Worm (Caenorhabditis elegans) whole organism, young adult: ENCODE results near the gene let-767.

ENCODE experiments used
- C17E4.6 ChIP-seq: fragments of 200-800 bp; sonication (Bioruptor generic); IDR thresholded peaks from 2 replicates; pipeline ENCODE4 v1.3.6; 2022; ENCODE audit warnings: missing genetic modification reagents, missing genetic modification characterization, missing compliant biosample characterization
- D2030.7 ChIP-seq: fragments of 200-800 bp; sonication (Bioruptor generic); IDR thresholded peaks from 2 replicates; pipeline ENCODE4 v1.3.6; 2022; ENCODE audit warnings: missing genetic modification reagents, missing genetic modification characterization, missing compliant biosample characterization
- F10E7.11 ChIP-seq: sonication (generic microtip); optimal IDR thresholded peaks from 2 replicates; lab custom pipeline; 2017; ENCODE audit warnings: mild to moderate bottlenecking, missing genetic modification characterization, moderate library complexity, missing compliant biosample characterization
- F33H1.4 ChIP-seq: fragments of 200-800 bp; sonication (Bioruptor generic); IDR thresholded peaks from 2 replicates; pipeline ENCODE4 v1.3.6; 2022; ENCODE audit warnings: missing genetic modification reagents, missing genetic modification characterization, missing compliant biosample characterization
- F37B4.10 ChIP-seq: fragments of 200-800 bp; sonication (Bioruptor generic); IDR thresholded peaks from 2 replicates; pipeline ENCODE4 v1.3.6; 2022; ENCODE audit warnings: missing genetic modification characterization, missing compliant biosample characterization
- F39B2.1 ChIP-seq: fragments of 200-800 bp; sonication (Bioruptor generic); IDR thresholded peaks from 2 replicates; pipeline ENCODE4 v1.3.6; 2022; ENCODE audit warnings: missing genetic modification reagents, missing genetic modification characterization, missing compliant biosample characterization
- F49E8.2 ChIP-seq: sonication (generic microtip); optimal IDR thresholded peaks from 3 replicates; lab custom pipeline; 2017; ENCODE audit warnings: missing genetic modification characterization, mild to moderate bottlenecking, missing compliant biosample characterization, antibody characterized with exemption, moderate library complexity; ENCODE audit not compliant: insufficient read depth
- F52B5.7 ChIP-seq: sonication (generic microtip); optimal IDR thresholded peaks from 2 replicates; lab custom pipeline; 2016; ENCODE audit warnings: mild to moderate bottlenecking, missing genetic modification characterization, missing compliant biosample characterization
- F55B11.4 ChIP-seq: sonication (generic microtip); optimal IDR thresholded peaks from 2 replicates; lab custom pipeline; 2016; ENCODE audit warnings: missing compliant biosample characterization, missing genetic modification characterization, borderline replicate concordance; ENCODE audit not compliant: insufficient read depth
- K12H6.12 ChIP-seq: fragments of 200-800 bp; sonication (Bioruptor generic); optimal IDR thresholded peaks from 2 replicates; lab custom pipeline; 2018; ENCODE audit warnings: mild to moderate bottlenecking, missing genetic modification characterization, missing compliant biosample characterization
- Y53G8AR.9 ChIP-seq: fragments of 200-800 bp; sonication (Bioruptor generic); conservative IDR thresholded peaks from 2 replicates; pipeline ENCODE4 v1.3.6; 2022; ENCODE audit warnings: missing genetic modification reagents, missing genetic modification characterization, missing compliant biosample characterization
- Y56A3A.18 ChIP-seq: fragments of 200-800 bp; sonication (Bioruptor generic); IDR thresholded peaks from 2 replicates; pipeline ENCODE4 v1.3.6; 2022; ENCODE audit warnings: missing genetic modification reagents, missing genetic modification characterization, missing compliant biosample characterization
- Y67H2A.10 ChIP-seq: fragments of 200-800 bp; sonication (Bioruptor generic); conservative IDR thresholded peaks from 2 replicates; pipeline ENCODE4 v1.3.6; 2022; ENCODE audit warnings: missing genetic modification reagents, missing genetic modification characterization, missing compliant biosample characterization
- aptf-2 ChIP-seq: fragments of 200-800 bp; sonication (Bioruptor generic); conservative IDR thresholded peaks from 2 replicates; pipeline ENCODE4 v1.3.6; 2022; ENCODE audit warnings: missing genetic modification reagents, missing genetic modification characterization, missing compliant biosample characterization
- cebp-2 ChIP-seq: fragments of 200-800 bp; sonication (Bioruptor generic); IDR thresholded peaks from 2 replicates; pipeline ENCODE4 v1.3.6; 2022; ENCODE audit warnings: missing genetic modification characterization, missing compliant biosample characterization
- ceh-79 ChIP-seq: sonication (generic microtip); optimal IDR thresholded peaks from 2 replicates; lab custom pipeline; 2017; ENCODE audit warnings: mild to moderate bottlenecking, missing genetic modification characterization, missing compliant biosample characterization
- chd-7 ChIP-seq: sonication (generic microtip); optimal IDR thresholded peaks from 2 replicates; lab custom pipeline; 2016; ENCODE audit warnings: mild to moderate bottlenecking, missing genetic modification characterization, moderate library complexity, missing compliant biosample characterization
- die-1 ChIP-seq: sonication (generic microtip); optimal IDR thresholded peaks from 2 replicates; lab custom pipeline; 2016; ENCODE audit warnings: missing genotype, mild to moderate bottlenecking, missing genetic modification characterization, missing compliant biosample characterization
- dpff-1 ChIP-seq: sonication (generic microtip); optimal IDR thresholded peaks from 2 replicates; lab custom pipeline; 2017; ENCODE audit warnings: mild to moderate bottlenecking, missing genetic modification characterization, missing compliant biosample characterization
- dpl-1 ChIP-seq: fragments of 150-350 bp; optimal IDR thresholded peaks from 2 replicates; lab custom pipeline; 2014; ENCODE audit warnings: missing biosample characterization, missing genetic modification reagents, missing genetic modification characterization
- egl-18 ChIP-seq: fragments of 200-800 bp; sonication (Bioruptor generic); IDR thresholded peaks from 2 replicates; pipeline ENCODE4 v1.3.6; 2022; ENCODE audit warnings: missing genetic modification reagents, missing genetic modification characterization, missing compliant biosample characterization
- ekl-4 ChIP-seq: fragments of 200-800 bp; sonication (Bioruptor generic); IDR thresholded peaks from 2 replicates; pipeline ENCODE4 v1.3.6; 2022; ENCODE audit warnings: missing genetic modification reagents, missing genetic modification characterization, missing compliant biosample characterization
- hlh-26 ChIP-seq: fragments of 200-800 bp; sonication (Bioruptor generic); conservative IDR thresholded peaks from 2 replicates; pipeline ENCODE4 v1.3.6; 2022; ENCODE audit warnings: missing genetic modification reagents, missing genetic modification characterization, missing compliant biosample characterization
- hmg-20 ChIP-seq: fragments of 200-800 bp; sonication (Bioruptor generic); IDR thresholded peaks from 2 replicates; pipeline ENCODE4 v1.3.6; 2022; ENCODE audit warnings: missing genetic modification reagents, missing genetic modification characterization, missing compliant biosample characterization
- hsf-1 ChIP-seq: fragments of 200-800 bp; sonication (Bioruptor generic); IDR thresholded peaks from 2 replicates; pipeline ENCODE4 v1.3.6; 2022; ENCODE audit warnings: missing genetic modification reagents, missing genetic modification characterization, missing compliant biosample characterization
- let-526 ChIP-seq: fragments of 200-800 bp; sonication (Bioruptor generic); IDR thresholded peaks from 2 replicates; pipeline ENCODE4 v1.3.6; 2022; ENCODE audit warnings: missing genetic modification reagents, missing genetic modification characterization, missing compliant biosample characterization
- lin-26 ChIP-seq: fragments of 200-800 bp; sonication (Bioruptor generic); IDR thresholded peaks from 2 replicates; pipeline ENCODE4 v1.3.6; 2022; ENCODE audit warnings: missing genetic modification reagents, missing genetic modification characterization, missing compliant biosample characterization
- lin-40 ChIP-seq: sonication (generic microtip); optimal IDR thresholded peaks from 2 replicates; lab custom pipeline; 2016; ENCODE audit warnings: missing genetic modification characterization, mild to moderate bottlenecking, missing compliant biosample characterization, missing genotype, missing genetic modification reagents
- lin-54 ChIP-seq: fragments of 200-800 bp; sonication (Bioruptor generic); optimal IDR thresholded peaks from 2 replicates; lab custom pipeline; 2018; ENCODE audit warnings: mild to moderate bottlenecking, missing genetic modification characterization, missing compliant biosample characterization
- lir-1 ChIP-seq: fragments of 200-800 bp; sonication (Bioruptor generic); conservative IDR thresholded peaks from 2 replicates; pipeline ENCODE4 v1.3.6; 2022; ENCODE audit warnings: missing genetic modification reagents, missing genetic modification characterization, missing compliant biosample characterization
- madf-3 ChIP-seq: fragments of 200-800 bp; sonication (Bioruptor generic); IDR thresholded peaks from 2 replicates; pipeline ENCODE4 v1.3.6; 2022; ENCODE audit warnings: missing genetic modification reagents, missing genetic modification characterization, missing compliant biosample characterization
- mcd-1 ChIP-seq: fragments of 200-800 bp; sonication (Bioruptor generic); IDR thresholded peaks from 2 replicates; pipeline ENCODE4 v1.3.6; 2022; ENCODE audit warnings: missing genetic modification reagents, missing genetic modification characterization, missing compliant biosample characterization
- mxl-1 ChIP-seq: sonication (generic microtip); optimal IDR thresholded peaks from 2 replicates; lab custom pipeline; 2016; ENCODE audit warnings: missing genetic modification characterization, missing compliant biosample characterization
- nfyb-1 ChIP-seq: fragments of 200-800 bp; sonication (Bioruptor generic); IDR thresholded peaks from 2 replicates; pipeline ENCODE4 v1.3.6; 2022; ENCODE audit warnings: missing genetic modification reagents, missing genetic modification characterization, missing compliant biosample characterization
- nhr-27 ChIP-seq: fragments of 200-800 bp; sonication (Bioruptor generic); optimal IDR thresholded peaks from 2 replicates; lab custom pipeline; 2018; ENCODE audit warnings: mild to moderate bottlenecking, missing genetic modification characterization, moderate library complexity, missing compliant biosample characterization
- nhr-80 ChIP-seq: sonication (generic microtip); optimal IDR thresholded peaks from 2 replicates; lab custom pipeline; 2016; ENCODE audit warnings: missing genetic modification characterization, missing compliant biosample characterization
- pbrm-1 ChIP-seq: fragments of 200-800 bp; sonication (Bioruptor generic); IDR thresholded peaks from 2 replicates; pipeline ENCODE4 v1.3.6; 2022; ENCODE audit warnings: missing genetic modification reagents, missing genetic modification characterization, missing compliant biosample characterization
- pha-4 ChIP-seq: fragments of 150-350 bp; sonication (generic microtip); optimal IDR thresholded peaks from 2 replicates; lab custom pipeline; 2014; ENCODE audit warnings: missing biosample characterization, missing genetic modification reagents, missing genetic modification characterization
- rcor-1 ChIP-seq: fragments of 200-800 bp; sonication (Bioruptor generic); IDR thresholded peaks from 2 replicates; pipeline ENCODE4 v1.3.6; 2022; ENCODE audit warnings: missing genetic modification reagents, missing genetic modification characterization, missing compliant biosample characterization
- rec-8 ChIP-seq, 2 experiments: sonication (generic microtip); optimal IDR thresholded peaks; 2 replicates each; lab custom pipeline; 2016; ENCODE audit warnings: mild to moderate bottlenecking in 2 of 2, missing genetic modification characterization in 2 of 2, missing genetic modification reagents in 2 of 2, missing genotype in 2 of 2, missing biosample characterization in 1 of 2, missing compliant biosample characterization in 1 of 2, moderate library complexity in 1 of 2
- repo-1 ChIP-seq: sonication (generic microtip); optimal IDR thresholded peaks from 2 replicates; lab custom pipeline; 2017; ENCODE audit warnings: mild to moderate bottlenecking, missing genetic modification characterization, missing compliant biosample characterization
- sea-2 ChIP-seq: fragments of 200-800 bp; sonication (Bioruptor generic); IDR thresholded peaks from 2 replicates; pipeline ENCODE4 v1.3.6; 2022; ENCODE audit warnings: missing genetic modification characterization, missing compliant biosample characterization
- snpc-1.3 ChIP-seq: sonication (generic microtip); optimal IDR thresholded peaks from 2 replicates; lab custom pipeline; 2017; ENCODE audit warnings: missing genetic modification characterization, mild to moderate bottlenecking, missing compliant biosample characterization, antibody characterized with exemption, moderate library complexity, missing genotype, missing genetic modification reagents; ENCODE audit not compliant: insufficient read depth
- snpc-4 ChIP-seq, 5 experiments: fragments of 150-350 bp in 1 of 5; sonication (generic microtip) in 4 of 5; optimal IDR thresholded peaks; 2 replicates each; lab custom pipeline; 2014 to 2018; ENCODE audit warnings: missing genetic modification characterization in 5 of 5, missing biosample characterization in 3 of 5, antibody characterized with exemption in 2 of 5, mild to moderate bottlenecking in 2 of 5, missing compliant biosample characterization in 2 of 5, missing genotype in 2 of 5, moderate library complexity in 2 of 5, missing genetic modification reagents in 1 of 5
- somi-1 ChIP-seq: fragments of 200-800 bp; sonication (Bioruptor generic); optimal IDR thresholded peaks from 2 replicates; lab custom pipeline; 2018; ENCODE audit warnings: mild to moderate bottlenecking, missing genetic modification characterization, missing compliant biosample characterization
- ztf-18 ChIP-seq: sonication (generic microtip); optimal IDR thresholded peaks from 2 replicates; lab custom pipeline; 2016; ENCODE audit warnings: missing genotype, mild to moderate bottlenecking, missing genetic modification characterization, missing compliant biosample characterization
- ztf-26 ChIP-seq: sonication (generic microtip); optimal IDR thresholded peaks from 2 replicates; lab custom pipeline; 2017; ENCODE audit warnings: missing genetic modification characterization, missing compliant biosample characterization
- ztf-6 ChIP-seq: fragments of 200-800 bp; sonication (Bioruptor generic); IDR thresholded peaks from 2 replicates; pipeline ENCODE4 v1.3.6; 2022; ENCODE audit warnings: missing genetic modification reagents, missing genetic modification characterization, missing compliant biosample characterization

The let-767 gene

DNA sequence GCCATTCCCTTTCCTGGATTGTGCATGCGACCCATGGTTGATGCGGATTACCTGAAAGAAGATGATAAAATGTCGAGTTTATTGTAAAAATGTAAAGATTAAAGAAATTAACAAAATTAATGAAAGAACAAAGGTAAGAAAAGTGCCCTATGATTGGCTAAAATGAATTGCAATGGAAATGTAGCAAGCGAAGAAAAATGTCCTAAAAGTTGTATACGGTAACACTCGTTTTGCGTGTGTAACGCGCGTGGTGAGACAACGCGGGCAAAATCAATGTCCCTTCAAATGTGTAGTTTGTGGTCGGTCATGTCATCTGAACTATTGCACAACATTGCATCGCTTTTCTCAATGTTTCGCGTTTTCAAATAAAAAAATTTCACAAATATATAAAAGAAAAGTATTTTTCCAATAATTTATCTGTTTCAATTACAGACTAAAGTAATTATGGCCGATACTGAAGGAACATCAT is 35.2 kb upstream of the let-767 start, which contains the start of the genes rps-13 and nfx-1 (continued):
- no peak for TF ChIP-seq ceh-79 (tag; lab: Kevin White, UChicago)
- no peak for TF ChIP-seq cebp-2
- no peak for TF ChIP-seq ekl-4
- TF ChIP-seq dpl-1, result peak; percentile 32
- peak; percentile 69; the same call in 1 of the 2 replicates for TF ChIP-seq nfyb-1
- TF ChIP-seq snpc-4 (GFP tag; optimal IDR thresholded peaks at IDR 0.05; lab: Kevin White, UChicago), result peak; percentile 23
- peak; percentile 15 to 60 (median 42) for TF ChIP-seq snpc-4 (tag; optimal IDR thresholded peaks at IDR 0.05; lab: Kevin White, UChicago)
- TF ChIP-seq C17E4.6 (GFP tag; lab: Robert Waterston, UW), result 0 out of 2 replicates have a peak, but pooled peaks have one; percentile 11
- TF ChIP-seq snpc-1.3 (tag; lab: Kevin White, UChicago), result peak; percentile 69
- TF ChIP-seq die-1 (tag; lab: Kevin White, UChicago), result no peak
- TF ChIP-seq D2030.7 (GFP tag; lab: Robert Waterston, UW), result peak; percentile 53
- no peak for TF ChIP-seq ztf-6 (GFP tag; lab: Robert Waterston, UW)
- no peak for TF ChIP-seq Y53G8AR.9 (GFP tag; lab: Robert Waterston, UW)
- no peak for TF ChIP-seq sea-2 (GFP tag; lab: Robert Waterston, UW)
- TF ChIP-seq ztf-26 (tag; lab: Kevin White, UChicago), result no peak
- TF ChIP-seq repo-1 (tag; lab: Kevin White, UChicago), result no peak
- no peak for TF ChIP-seq hmg-20 (GFP tag; lab: Robert Waterston, UW)
- no peak for TF ChIP-seq let-526 (GFP tag; lab: Robert Waterston, UW)
- TF ChIP-seq pha-4 (tag; lab: Kevin White, UChicago), result no peak
- TF ChIP-seq pbrm-1 (GFP tag; lab: Robert Waterston, UW), result peak; percentile 49; the same call in 1 of the 2 replicates
- TF ChIP-seq somi-1, result no peak
- TF ChIP-seq F52B5.7 (tag; lab: Kevin White, UChicago), result no peak
- peak; percentile 44 for TF ChIP-seq F49E8.2
- peak; percentile 8 for TF ChIP-seq K12H6.12 (tag; lab: Kevin White, UChicago)
- TF ChIP-seq nhr-80, result peak; percentile 40
- peak; percentile 90 for TF ChIP-seq F33H1.4 (GFP tag; lab: Robert Waterston, UW)
- no peak for TF ChIP-seq F39B2.1 (GFP tag; lab: Robert Waterston, UW)
- no peak for TF ChIP-seq rec-8 (tag; optimal IDR thresholded peaks at IDR 0.05; lab: Kevin White, UChicago)
- no peak for TF ChIP-seq dpff-1
- TF ChIP-seq F10E7.11 (tag; lab: Kevin White, UChicago), result no peak
- TF ChIP-seq aptf-2, result no peak
- TF ChIP-seq egl-18, result no peak
- no peak for TF ChIP-seq mxl-1 (tag; lab: Kevin White, UChicago)
- no peak for TF ChIP-seq F55B11.4 (tag; lab: Kevin White, UChicago)
- TF ChIP-seq lin-26, result no peak
- no peak for TF ChIP-seq hsf-1
- TF ChIP-seq Y56A3A.18 (GFP tag; lab: Robert Waterston, UW), result no peak
- TF ChIP-seq mcd-1 (GFP tag; lab: Robert Waterston, UW), result peak; percentile 40; the same call in 1 of the 2 replicates
- TF ChIP-seq madf-3, result no peak
- peak; percentile 45 for TF ChIP-seq lin-40
- peak; percentile 41 for TF ChIP-seq lin-54 (GFP tag; lab: Kevin White, UChicago)
- no peak for TF ChIP-seq Y67H2A.10 (GFP tag; lab: Robert Waterston, UW)
- TF ChIP-seq lir-1 (GFP tag; lab: Robert Waterston, UW), result no peak
- TF ChIP-seq ztf-18 (tag; lab: Kevin White, UChicago), result peak; percentile 24
- no peak for TF ChIP-seq chd-7
- no peak for TF ChIP-seq nhr-27
- TF ChIP-seq hlh-26 (GFP tag; lab: Robert Waterston, UW), result no peak
- no peak for TF ChIP-seq F37B4.10 (GFP tag; lab: Robert Waterston, UW)
- TF ChIP-seq rcor-1 (GFP tag; lab: Robert Waterston, UW), result peak; percentile 71; the same call in 1 of the 2 replicates
